Fruit fly (Drosophila melanogaster) whole organism, embryonic: ENCODE results near the gene CG5172.

Experiments used
- Atf-2 ChIP-seq: fragments of 200-800 bp; sonication (Bioruptor generic); optimal IDR thresholded peaks from 2 replicates; lab custom pipeline; 2016; ENCODE audit warnings: missing biosample characterization, missing genetic modification characterization
- CG1024 ChIP-seq: fragments of 200-800 bp; sonication (Bioruptor generic); IDR thresholded peaks from 2 replicates; pipeline ENCODE4 v1.3.6; 2022; ENCODE audit warnings: missing biosample characterization, missing genetic modification characterization
- CG10274 ChIP-seq: fragments of 200-800 bp; sonication (Bioruptor generic); optimal IDR thresholded peaks from 3 replicates; lab custom pipeline; 2017; ENCODE audit warnings: missing biosample characterization, mild to moderate bottlenecking, missing genetic modification characterization
- CG14710 ChIP-seq: fragments of 200-800 bp; sonication (Bioruptor generic); optimal IDR thresholded peaks from 3 replicates; lab custom pipeline; 2019; ENCODE audit warnings: missing biosample characterization, mild to moderate bottlenecking, missing genetic modification characterization, moderate library complexity
- CG14965 ChIP-seq: fragments of 200-800 bp; sonication (Bioruptor generic); optimal IDR thresholded peaks from 2 replicates; lab custom pipeline; 2016; ENCODE audit warnings: missing biosample characterization, missing genetic modification characterization, borderline replicate concordance
- CG16815 ChIP-seq: fragments of 200-800 bp; sonication (Bioruptor generic); optimal IDR thresholded peaks from 3 replicates; lab custom pipeline; 2017; ENCODE audit warnings: missing biosample characterization, mild to moderate bottlenecking, missing genetic modification characterization
- CG17186 ChIP-seq: fragments of 200-800 bp; sonication (Bioruptor generic); optimal IDR thresholded peaks from 3 replicates; lab custom pipeline; 2017; ENCODE audit warnings: missing biosample characterization, missing genetic modification reagents, missing genetic modification characterization
- CG2712 ChIP-seq: fragments of 200-800 bp; optimal IDR thresholded peaks from 3 replicates; lab custom pipeline; 2019; ENCODE audit warnings: missing biosample characterization, mild to moderate bottlenecking, missing genetic modification characterization, moderate library complexity
- CG30020 ChIP-seq: fragments of 200-800 bp; optimal IDR thresholded peaks from 2 replicates; lab custom pipeline; 2019; ENCODE audit warnings: missing biosample characterization, mild to moderate bottlenecking, missing genetic modification characterization, moderate library complexity
- CG3065 ChIP-seq: fragments of 200-800 bp; sonication (Bioruptor generic); optimal IDR thresholded peaks from 2 replicates; lab custom pipeline; 2016; ENCODE audit warnings: missing biosample characterization, missing genetic modification characterization
- CG42726 ChIP-seq: fragments of 200-800 bp; sonication (Bioruptor generic); IDR thresholded peaks from 2 replicates; pipeline ENCODE4 v1.3.6; 2022; ENCODE audit warnings: missing biosample characterization, missing genetic modification characterization; ENCODE audit not compliant: partially characterized antibody
- CG6175 ChIP-seq: fragments of 200-800 bp; sonication (Bioruptor generic); IDR thresholded peaks from 3 replicates; pipeline ENCODE4 v1.3.6; 2022; ENCODE audit warnings: missing biosample characterization, missing genetic modification characterization
- CG6683 ChIP-seq: fragments of 200-800 bp; sonication (Bioruptor generic); optimal IDR thresholded peaks from 2 replicates; lab custom pipeline; 2017; ENCODE audit warnings: missing biosample characterization, mild to moderate bottlenecking, missing genetic modification characterization, missing genetic modification reagents
- CG6791 ChIP-seq: fragments of 200-800 bp; sonication (Bioruptor generic); IDR thresholded peaks from 3 replicates; pipeline ENCODE4 v1.3.6; 2022; ENCODE audit warnings: missing biosample characterization, missing genetic modification characterization; ENCODE audit not compliant: partially characterized antibody
- CG6854 ChIP-seq: fragments of 200-800 bp; sonication (Bioruptor generic); optimal IDR thresholded peaks from 3 replicates; lab custom pipeline; 2017; ENCODE audit warnings: missing biosample characterization, mild to moderate bottlenecking, missing genetic modification characterization
- CG7357 ChIP-seq: fragments of 200-800 bp; sonication (Bioruptor generic); IDR thresholded peaks from 3 replicates; pipeline ENCODE4 v1.3.6; 2022; ENCODE audit warnings: missing biosample characterization, missing genetic modification characterization
- CG7928 ChIP-seq: fragments of 200-800 bp; sonication (Bioruptor generic); optimal IDR thresholded peaks from 2 replicates; lab custom pipeline; 2017; ENCODE audit warnings: missing biosample characterization, mild to moderate bottlenecking, missing genetic modification characterization
- CG9797 ChIP-seq: fragments of 200-800 bp; sonication (Bioruptor generic); optimal IDR thresholded peaks from 3 replicates; lab custom pipeline; 2018; ENCODE audit warnings: missing biosample characterization, mild to moderate bottlenecking, missing genetic modification characterization
- CHES-1-like ChIP-seq: fragments of 200-800 bp; sonication (Bioruptor generic); optimal IDR thresholded peaks from 2 replicates; lab custom pipeline; 2016; ENCODE audit warnings: missing biosample characterization, missing genetic modification characterization
- CoRest ChIP-seq: fragments of 200-800 bp; sonication (Bioruptor generic); optimal IDR thresholded peaks from 3 replicates; lab custom pipeline; 2018; ENCODE audit warnings: missing biosample characterization, mild to moderate bottlenecking, missing genetic modification characterization, moderate library complexity
- Dbx ChIP-seq: fragments of 200-800 bp; sonication (Bioruptor generic); IDR thresholded peaks from 3 replicates; pipeline ENCODE4 v1.3.6; 2022; ENCODE audit warnings: missing biosample characterization, missing genetic modification characterization
- Dfd ChIP-seq, 2 experiments: fragments of >200 bp; optimal IDR thresholded peaks; 2 replicates each; lab custom pipeline; 2017; ENCODE audit warnings: missing biosample characterization in 2 of 2, missing genetic modification characterization in 2 of 2
- Dp ChIP-seq: fragments of 200-800 bp; sonication (Bioruptor generic); optimal IDR thresholded peaks from 2 replicates; lab custom pipeline; 2018; ENCODE audit warnings: missing biosample characterization, mild to moderate bottlenecking, missing genetic modification characterization, moderate library complexity
- Fer1 ChIP-seq: fragments of 200-800 bp; sonication (Bioruptor generic); optimal IDR thresholded peaks from 2 replicates; lab custom pipeline; 2017; ENCODE audit warnings: missing biosample characterization, mild to moderate bottlenecking, missing genetic modification characterization
- Gsc ChIP-seq: fragments of 200-800 bp; sonication (Bioruptor generic); IDR thresholded peaks from 2 replicates; pipeline ENCODE4 v1.3.6; 2022; ENCODE audit warnings: missing biosample characterization, missing genetic modification characterization
- Kr ChIP-seq: fragments of 200-800 bp; sonication (Bioruptor generic); optimal IDR thresholded peaks from 2 replicates; lab custom pipeline; 2017; ENCODE audit warnings: missing biosample characterization, mild to moderate bottlenecking, missing genetic modification characterization
- MESR4 ChIP-seq: fragments of 200-800 bp; sonication (Bioruptor generic); optimal IDR thresholded peaks from 2 replicates; lab custom pipeline; 2018; ENCODE audit warnings: missing biosample characterization, mild to moderate bottlenecking, missing genetic modification characterization, moderate library complexity
- Optix ChIP-seq: fragments of 200-800 bp; sonication (Bioruptor generic); IDR thresholded peaks from 3 replicates; pipeline ENCODE4 v1.3.6; 2022; ENCODE audit warnings: missing biosample characterization, missing genetic modification characterization
- Ptx1 ChIP-seq: fragments of 200-800 bp; sonication (Bioruptor generic); IDR thresholded peaks from 2 replicates; pipeline ENCODE4 v1.3.6; 2022; ENCODE audit warnings: missing biosample characterization, missing genetic modification characterization
- Ravus ChIP-seq: fragments of 200-800 bp; sonication (Bioruptor generic); IDR thresholded peaks from 2 replicates; pipeline ENCODE4 v1.3.6; 2022; ENCODE audit warnings: missing biosample characterization, missing genetic modification characterization
- Rfx ChIP-seq: fragments of 200-800 bp; sonication (Bioruptor generic); IDR thresholded peaks from 2 replicates; pipeline ENCODE4 v1.3.6; 2022; ENCODE audit warnings: missing biosample characterization, missing genetic modification characterization
- Side ChIP-seq: fragments of 200-800 bp; sonication (Bioruptor generic); optimal IDR thresholded peaks from 2 replicates; lab custom pipeline; 2016; ENCODE audit warnings: missing biosample characterization, missing genetic modification characterization
- Stat92E ChIP-seq, 3 experiments: fragments of >200 bp in 2 of 3; fragments of 200-800 bp in 1 of 3; sonication (Bioruptor generic) in 1 of 3; optimal IDR thresholded peaks; 2 replicates each; lab custom pipeline; 2017 to 2019; ENCODE audit warnings: missing biosample characterization in 3 of 3, missing genetic modification characterization in 3 of 3, mild to moderate bottlenecking in 1 of 3, moderate library complexity in 1 of 3
- bcd ChIP-seq: fragments of 200-800 bp; sonication (Bioruptor generic); optimal IDR thresholded peaks from 2 replicates; lab custom pipeline; 2017; ENCODE audit warnings: missing biosample characterization, mild to moderate bottlenecking, missing genetic modification characterization
- br ChIP-seq: fragments of >200 bp; optimal IDR thresholded peaks from 2 replicates; lab custom pipeline; 2017
- cad ChIP-seq: fragments of >200 bp; optimal IDR thresholded peaks from 2 replicates; lab custom pipeline; 2017; ENCODE audit warnings: missing biosample characterization, missing genetic modification characterization
- ci ChIP-seq: fragments of 200-800 bp; sonication (Bioruptor generic); IDR thresholded peaks from 3 replicates; pipeline ENCODE4 v1.3.6; 2022; ENCODE audit warnings: missing biosample characterization, missing genetic modification characterization
- gfzf ChIP-seq: fragments of 200-800 bp; sonication (Bioruptor generic); optimal IDR thresholded peaks from 2 replicates; lab custom pipeline; 2016; ENCODE audit warnings: missing biosample characterization, mild to moderate bottlenecking, missing genetic modification characterization, moderate library complexity
- her ChIP-seq: fragments of 200-800 bp; sonication (Bioruptor generic); optimal IDR thresholded peaks from 2 replicates; lab custom pipeline; 2016; ENCODE audit warnings: missing biosample characterization, missing genetic modification characterization
- nerfin-2 ChIP-seq: fragments of 200-800 bp; sonication (Bioruptor generic); IDR thresholded peaks from 2 replicates; pipeline ENCODE4 v1.3.6; 2022; ENCODE audit warnings: missing biosample characterization, missing genetic modification characterization; ENCODE audit not compliant: partially characterized antibody
- nmo ChIP-seq: fragments of 200-800 bp; sonication (Bioruptor generic); optimal IDR thresholded peaks from 2 replicates; lab custom pipeline; 2018; ENCODE audit warnings: missing biosample characterization, mild to moderate bottlenecking, missing genetic modification characterization, moderate library complexity
- nom ChIP-seq: fragments of 200-800 bp; sonication (Bioruptor generic); optimal IDR thresholded peaks from 2 replicates; lab custom pipeline; 2017; ENCODE audit warnings: missing biosample characterization, missing genetic modification characterization, mild to moderate bottlenecking, moderate library complexity, missing genetic modification reagents
- p53 ChIP-seq: fragments of 200-800 bp; sonication (Bioruptor generic); optimal IDR thresholded peaks from 2 replicates; lab custom pipeline; 2016; ENCODE audit warnings: missing biosample characterization, missing genetic modification characterization
- psq ChIP-seq: fragments of 200-800 bp; sonication (Bioruptor generic); optimal IDR thresholded peaks from 2 replicates; lab custom pipeline; 2017; ENCODE audit warnings: missing biosample characterization, missing genetic modification characterization
- schlank ChIP-seq: fragments of 200-800 bp; sonication (Bioruptor generic); optimal IDR thresholded peaks from 2 replicates; lab custom pipeline; 2018; ENCODE audit warnings: missing biosample characterization, mild to moderate bottlenecking, missing genetic modification characterization
- sim ChIP-seq: fragments of 200-800 bp; sonication (Bioruptor generic); IDR thresholded peaks from 2 replicates; pipeline ENCODE4 v1.3.6; 2022; ENCODE audit warnings: missing biosample characterization, missing genetic modification characterization
- slou ChIP-seq: fragments of 200-800 bp; sonication (Bioruptor generic); optimal IDR thresholded peaks from 3 replicates; lab custom pipeline; 2016; ENCODE audit warnings: missing biosample characterization, missing genetic modification characterization
- tll ChIP-seq, 2 experiments: fragments of 200-800 bp in 1 of 2; fragments of >200 bp in 1 of 2; sonication (Bioruptor generic) in 1 of 2; optimal IDR thresholded peaks; 2 replicates each; lab custom pipeline; 2017 to 2019; ENCODE audit warnings: missing biosample characterization in 2 of 2, missing genetic modification characterization in 2 of 2, mild to moderate bottlenecking in 1 of 2, moderate library complexity in 1 of 2
- unc-4 ChIP-seq: fragments of 200-800 bp; sonication (Bioruptor generic); IDR thresholded peaks from 2 replicates; pipeline ENCODE4 v1.3.6; 2022; ENCODE audit warnings: missing biosample characterization, missing genetic modification characterization; ENCODE audit not compliant: partially characterized antibody
- usp ChIP-seq: fragments of >200 bp; optimal IDR thresholded peaks from 2 replicates; lab custom pipeline; 2017; ENCODE audit warnings: missing biosample characterization, missing genetic modification characterization
- z ChIP-seq: fragments of 200-800 bp; sonication (Bioruptor generic); IDR thresholded peaks from 3 replicates; pipeline ENCODE4 v1.3.6; 2022; ENCODE audit warnings: missing biosample characterization, missing genetic modification characterization
- zfh2 ChIP-seq: fragments of 200-800 bp; sonication (Bioruptor generic); optimal IDR thresholded peaks from 2 replicates; lab custom pipeline; 2016; ENCODE audit warnings: missing biosample characterization, missing genetic modification characterization

CG5172 gene

dm6 chrX:17244854-17245253 lies 23.6 kb downstream of the CG5172 start, which contains the start of gene CG8915 (continued):
- TF ChIP-seq CG3065 (GFP tag; lab: Kevin White, UChicago): no peak
- TF ChIP-seq slou (GFP tag; lab: Kevin White, UChicago): no peak
- no peak for TF ChIP-seq Ravus
- TF ChIP-seq CG1024 (GFP tag; lab: Robert Waterston, UW): no peak
- no peak for TF ChIP-seq z (GFP tag; lab: Robert Waterston, UW)
- no peak for TF ChIP-seq sim
- TF ChIP-seq Optix (GFP tag; lab: Robert Waterston, UW): no peak
- TF ChIP-seq unc-4: peak; percentile 55
- peak; percentile 80 for TF ChIP-seq CG6791
- TF ChIP-seq her (GFP tag; lab: Kevin White, UChicago): no peak
- TF ChIP-seq Atf-2: no peak
- TF ChIP-seq cad (GFP tag; lab: Kevin White, UChicago): no peak
- TF ChIP-seq CoRest (tag; lab: Kevin White, UChicago): peak; percentile 21
- no peak for TF ChIP-seq CG7928
- peak; percentile 65 for TF ChIP-seq nerfin-2 (GFP tag; lab: Robert Waterston, UW)
- TF ChIP-seq Dfd (GFP tag; optimal IDR thresholded peaks at IDR 0.05; lab: Kevin White, UChicago): no peak
- TF ChIP-seq Dbx (GFP tag; lab: Robert Waterston, UW): no peak
- peak; percentile 9 for TF ChIP-seq CG2712 (tag; lab: Kevin White, UChicago)
- no peak for TF ChIP-seq nom (GFP tag; lab: Kevin White, UChicago)
- no peak for TF ChIP-seq CHES-1-like (GFP tag; lab: Kevin White, UChicago)
- TF ChIP-seq CG16815 (GFP tag; lab: Kevin White, UChicago): no peak
- TF ChIP-seq tll (GFP tag; optimal IDR thresholded peaks at IDR 0.05; lab: Kevin White, UChicago): no peak
- peak; percentile 14 for TF ChIP-seq CG30020
- TF ChIP-seq gfzf (GFP tag; lab: Kevin White, UChicago): peak; percentile 53
- TF ChIP-seq CG9797 (GFP tag; lab: Kevin White, UChicago): peak; percentile 48
- TF ChIP-seq Rfx (GFP tag; lab: Robert Waterston, UW): no peak
- no peak for TF ChIP-seq CG10274 (GFP tag; lab: Kevin White, UChicago)
- TF ChIP-seq Stat92E (GFP tag; optimal IDR thresholded peaks at IDR 0.05; lab: Kevin White, UChicago): no peak
- peak; percentile 13 for TF ChIP-seq nmo (GFP tag; lab: Kevin White, UChicago)
- no peak for TF ChIP-seq ci (GFP tag; lab: Robert Waterston, UW)
- TF ChIP-seq usp: no peak
- no peak for TF ChIP-seq Kr (GFP tag; lab: Kevin White, UChicago)
- TF ChIP-seq Ptx1: no peak
- no peak for TF ChIP-seq CG6854
- TF ChIP-seq Dp (GFP tag; lab: Kevin White, UChicago): peak; percentile 44
- TF ChIP-seq CG7357 (GFP tag; lab: Robert Waterston, UW): no peak
- no peak for TF ChIP-seq p53 (GFP tag; lab: Kevin White, UChicago)
- TF ChIP-seq zfh2: no peak
- TF ChIP-seq Gsc (GFP tag; lab: Robert Waterston, UW): no peak
- no peak for TF ChIP-seq CG6175 (GFP tag; lab: Robert Waterston, UW)
- no peak for TF ChIP-seq Side
- TF ChIP-seq psq (GFP tag; lab: Kevin White, UChicago): no peak
- TF ChIP-seq CG14710: peak; percentile 30
- peak; percentile 16 for TF ChIP-seq CG17186 (GFP tag; lab: Kevin White, UChicago)
- TF ChIP-seq CG42726 (GFP tag; lab: Robert Waterston, UW): no peak
- TF ChIP-seq bcd (GFP tag; lab: Kevin White, UChicago): no peak
- TF ChIP-seq CG14965: no peak
- no peak for TF ChIP-seq br (lab: Kevin White, UChicago)
- TF ChIP-seq CG6683 (GFP tag; lab: Kevin White, UChicago): no peak
- no peak for TF ChIP-seq Fer1 (GFP tag; lab: Kevin White, UChicago)
- TF ChIP-seq schlank: no peak
- TF ChIP-seq MESR4 (GFP tag; lab: Kevin White, UChicago): peak; percentile 43
